Fruit fly (Drosophila melanogaster): ENCODE measurements around the gene CG18731.

CG18731 gene

dm6 chr3R:29772090-29772794, 47.4 kb downstream of the CG18731 start (continued):
- peak; percentile 58 for TF ChIP-seq Sry-β (GFP tag; optimal IDR thresholded peaks at IDR 0.05)
- peak; percentile 4 for TF ChIP-seq CG30431 (GFP tag; optimal IDR thresholded peaks at IDR 0.05)
- no peak for TF ChIP-seq Ets97D (GFP tag; optimal IDR thresholded peaks at IDR 0.05)
- TF ChIP-seq CG8089 (GFP tag; optimal IDR thresholded peaks at IDR 0.05): no peak
- peak; percentile 32; the same call in 1 of the 3 replicates for TF ChIP-seq sr (GFP tag; IDR thresholded peaks at IDR 0.05)
- TF ChIP-seq sens-2 (GFP tag; IDR thresholded peaks at IDR 0.05): no peak
- peak; percentile 8; the same call in 1 of the 2 replicates for TF ChIP-seq CG14014 (GFP tag; IDR thresholded peaks at IDR 0.05)
- no peak for TF ChIP-seq CG4360 (GFP tag; IDR thresholded peaks at IDR 0.05)
- no peak for TF ChIP-seq exex (tag; optimal IDR thresholded peaks at IDR 0.05)
- no peak for TF ChIP-seq ewg (GFP tag; optimal IDR thresholded peaks at IDR 0.05)
- no peak for TF ChIP-seq kni (GFP tag; optimal IDR thresholded peaks at IDR 0.05)
- peak; percentile 12 for TF ChIP-seq cad (GFP tag; optimal IDR thresholded peaks at IDR 0.05)
- TF ChIP-seq mirr (GFP tag; optimal IDR thresholded peaks at IDR 0.05): no peak
- TF ChIP-seq CG3847 (GFP tag; IDR thresholded peaks at IDR 0.05): 0 out of 2 replicates have a peak, but pooled peaks have one; percentile 19
- TF ChIP-seq Ssrp (tag; optimal IDR thresholded peaks at IDR 0.05): peak; percentile 5
- no peak for TF ChIP-seq zen2 (GFP tag; IDR thresholded peaks at IDR 0.05; ENCODE audit: partially characterized antibody)
- TF ChIP-seq CG17385 (GFP tag; optimal IDR thresholded peaks at IDR 0.05): no peak
- TF ChIP-seq CG10979 (tag; optimal IDR thresholded peaks at IDR 0.05): no peak
- TF ChIP-seq CG6854 (GFP tag; optimal IDR thresholded peaks at IDR 0.05): no peak
- TF ChIP-seq Lim3 (GFP tag; IDR thresholded peaks at IDR 0.05): no peak
- no peak for TF ChIP-seq H15 (GFP tag; IDR thresholded peaks at IDR 0.05)
- no peak for TF ChIP-seq dimm (GFP tag; IDR thresholded peaks at IDR 0.05)
- no peak for TF ChIP-seq CG14965 (GFP tag; optimal IDR thresholded peaks at IDR 0.05; ENCODE audit: borderline replicate concordance)
- TF ChIP-seq nerfin-2 (GFP tag; IDR thresholded peaks at IDR 0.05; ENCODE audit: partially characterized antibody): peak; percentile 9; the same call in 1 of the 2 replicates
- TF ChIP-seq CG6765 (GFP tag; optimal IDR thresholded peaks at IDR 0.05): no peak
- TF ChIP-seq Opbp (GFP tag; IDR thresholded peaks at IDR 0.05; ENCODE audit: partially characterized antibody): no peak
- no peak for TF ChIP-seq CG2875 (GFP tag; optimal IDR thresholded peaks at IDR 0.05)
- no peak for TF ChIP-seq CG11247 (GFP tag; IDR thresholded peaks at IDR 0.05)
- no peak for TF ChIP-seq hbn (GFP tag; IDR thresholded peaks at IDR 0.05; ENCODE audit: partially characterized antibody)
- TF ChIP-seq BEAF-32 (GFP tag; optimal IDR thresholded peaks at IDR 0.05): peak; percentile 64
- no peak for TF ChIP-seq Hmr (GFP tag; optimal IDR thresholded peaks at IDR 0.05)
- TF ChIP-seq onecut (GFP tag; IDR thresholded peaks at IDR 0.05): no peak
- TF ChIP-seq Doc3 (GFP tag; IDR thresholded peaks at IDR 0.05; ENCODE audit: partially characterized antibody): peak; percentile 28; the same call in 1 of the 3 replicates
- TF ChIP-seq CG8944 (GFP tag; optimal IDR thresholded peaks at IDR 0.05): peak; percentile 20
- no peak for TF ChIP-seq fd64A (GFP tag; optimal IDR thresholded peaks at IDR 0.05)
- peak; percentile 69 for TF ChIP-seq CG9727 (GFP tag; optimal IDR thresholded peaks at IDR 0.05)
- no peak for TF ChIP-seq crc (GFP tag; optimal IDR thresholded peaks at IDR 0.05)
- TF ChIP-seq CG11696 (GFP tag; IDR thresholded peaks at IDR 0.05): no peak
- TF ChIP-seq CG17359 (tag; optimal IDR thresholded peaks at IDR 0.05): peak; percentile 8
- TF ChIP-seq CG8359 (GFP tag; optimal IDR thresholded peaks at IDR 0.05; ENCODE audit: borderline replicate concordance): peak; percentile 61
- no peak for TF ChIP-seq CG7963 (GFP tag; IDR thresholded peaks at IDR 0.05; ENCODE audit: partially characterized antibody)
- TF ChIP-seq CG15601 (tag; optimal IDR thresholded peaks at IDR 0.05): no peak
- TF ChIP-seq CG11456 (GFP tag; IDR thresholded peaks at IDR 0.05): peak; percentile 58; the same call in 2 of the 3 replicates
- no peak for TF ChIP-seq Hey (tag; optimal IDR thresholded peaks at IDR 0.05)
- no peak for TF ChIP-seq bab2 (GFP tag; optimal IDR thresholded peaks at IDR 0.05)
- TF ChIP-seq maf-S (GFP tag; optimal IDR thresholded peaks at IDR 0.05): no peak
- no peak for TF ChIP-seq Nf-YA (GFP tag; IDR thresholded peaks at IDR 0.05)
- TF ChIP-seq grn (GFP tag; optimal IDR thresholded peaks at IDR 0.05): no peak
- TF ChIP-seq CG31441 (GFP tag; IDR thresholded peaks at IDR 0.05): peak; percentile 32; the same call in 1 of the 2 replicates

Data from whole organism, embryonic.